Worm (Caenorhabditis elegans) whole organism, L1 larva: ENCODE data around the gene abcx-1.
A peak's percentile ranks its signal among the peaks of the same experiment; 100 is the strongest.

Experiments
- C04F5.9 ChIP-seq: sonication (generic microtip); optimal IDR thresholded peaks from 2 replicates; lab custom pipeline; 2016; ENCODE audit warnings: missing genetic modification characterization, missing compliant biosample characterization
- C16A3.4 ChIP-seq: fragments of 150-350 bp; optimal IDR thresholded peaks from 2 replicates; lab custom pipeline; 2014; ENCODE audit warnings: missing biosample characterization, missing genetic modification characterization
- C34B4.2 ChIP-seq: sonication (generic microtip); optimal IDR thresholded peaks from 2 replicates; lab custom pipeline; 2017; ENCODE audit warnings: mild to moderate bottlenecking, missing genetic modification characterization, missing compliant biosample characterization
- aha-1 ChIP-seq: fragments of 150-350 bp; optimal IDR thresholded peaks from 2 replicates; lab custom pipeline; 2014; ENCODE audit warnings: missing biosample characterization, missing genetic modification characterization
- blmp-1 ChIP-seq: fragments of 150-350 bp; optimal IDR thresholded peaks from 2 replicates; lab custom pipeline; 2014; ENCODE audit warnings: missing biosample characterization, missing genetic modification characterization
- ceh-8 ChIP-seq: fragments of 200-800 bp; sonication (Bioruptor generic); optimal IDR thresholded peaks from 2 replicates; lab custom pipeline; 2018; ENCODE audit warnings: mild to moderate bottlenecking, missing genetic modification characterization, moderate library complexity, missing compliant biosample characterization
- ceh-82 ChIP-seq, 3 experiments: fragments of 150-350 bp in 1 of 3; sonication (generic microtip) in 2 of 3; optimal IDR thresholded peaks; 2 replicates each; lab custom pipeline; 2014 to 2017; ENCODE audit warnings: missing biosample characterization in 3 of 3, missing genetic modification characterization in 3 of 3
- ceh-90 ChIP-seq: sonication (generic microtip); optimal IDR thresholded peaks from 2 replicates; lab custom pipeline; 2016; ENCODE audit warnings: missing genetic modification characterization, missing compliant biosample characterization
- dpl-1 ChIP-seq, 3 experiments: fragments of 150-350 bp in 2 of 3; sonication (generic microtip) in 1 of 3; optimal IDR thresholded peaks; 2 replicates each; lab custom pipeline; 2014 to 2017; ENCODE audit warnings: missing biosample characterization in 3 of 3, missing genetic modification characterization in 3 of 3, missing genetic modification reagents in 3 of 3
- dsc-1 ChIP-seq: sonication (generic microtip); optimal IDR thresholded peaks from 2 replicates; lab custom pipeline; 2016; ENCODE audit warnings: mild to moderate bottlenecking, missing genetic modification characterization, missing compliant biosample characterization
- efl-1 ChIP-seq, 4 experiments: fragments of 150-350 bp; optimal IDR thresholded peaks in 3 of 4; peaks in 1 of 4; 1 replicate in 1 of 4; 2 replicates in 3 of 4; lab custom pipeline; 2014; ENCODE audit warnings: missing biosample characterization in 2 of 4, missing genetic modification characterization in 2 of 4, missing genetic modification reagents in 2 of 4
- efl-3 ChIP-seq: fragments of 200-800 bp; sonication (Bioruptor generic); optimal IDR thresholded peaks from 2 replicates; lab custom pipeline; 2018; ENCODE audit warnings: mild to moderate bottlenecking, missing genetic modification characterization, missing compliant biosample characterization
- elt-3 ChIP-seq, 6 experiments: fragments of 150-350 bp in 1 of 6; sonication (generic microtip); optimal IDR thresholded peaks; 2 replicates each; lab custom pipeline; 2017 to 2018; ENCODE audit warnings: missing biosample characterization in 6 of 6, missing genetic modification characterization in 6 of 6, inconsistent platforms in 1 of 6
- fkh-10 ChIP-seq: sonication (generic microtip); optimal IDR thresholded peaks from 2 replicates; lab custom pipeline; 2017; ENCODE audit warnings: missing biosample characterization, missing genetic modification reagents, missing genetic modification characterization
- fkh-4 ChIP-seq: sonication (generic microtip); optimal IDR thresholded peaks from 2 replicates; lab custom pipeline; 2016; ENCODE audit warnings: missing compliant biosample characterization, missing genetic modification characterization, borderline replicate concordance
- fos-1 ChIP-seq: fragments of 150-350 bp; optimal IDR thresholded peaks from 2 replicates; lab custom pipeline; 2014; ENCODE audit warnings: missing biosample characterization, missing genetic modification characterization
- grh-1 ChIP-seq: fragments of 200-800 bp; sonication (Bioruptor generic); IDR thresholded peaks from 2 replicates; pipeline ENCODE4 v1.3.6; 2022; ENCODE audit warnings: missing genetic modification reagents, missing genetic modification characterization, missing compliant biosample characterization
- hlh-17 ChIP-seq: fragments of 200-800 bp; sonication (Bioruptor generic); optimal IDR thresholded peaks from 2 replicates; lab custom pipeline; 2018; ENCODE audit warnings: missing genetic modification characterization, mild to moderate bottlenecking, missing compliant biosample characterization, moderate library complexity, borderline replicate concordance
- hlh-4 ChIP-seq: sonication (generic microtip); optimal IDR thresholded peaks from 2 replicates; lab custom pipeline; 2016; ENCODE audit warnings: mild to moderate bottlenecking, missing genetic modification characterization, missing compliant biosample characterization
- hpl-2 ChIP-seq: fragments of 150-350 bp; optimal IDR thresholded peaks from 2 replicates; lab custom pipeline; 2014; ENCODE audit warnings: missing biosample characterization, missing genetic modification reagents, missing genetic modification characterization
- irx-1 ChIP-seq: sonication (generic microtip); optimal IDR thresholded peaks from 2 replicates; lab custom pipeline; 2016; ENCODE audit warnings: missing genetic modification characterization, missing compliant biosample characterization
- jun-1 ChIP-seq: fragments of 150-350 bp; optimal IDR thresholded peaks from 2 replicates; lab custom pipeline; 2014; ENCODE audit warnings: missing biosample characterization, missing genetic modification reagents, missing genetic modification characterization
- lin-14 ChIP-seq: fragments of 200-800 bp; sonication (Bioruptor generic); optimal IDR thresholded peaks from 2 replicates; lab custom pipeline; 2018; ENCODE audit warnings: mild to moderate bottlenecking, missing genetic modification characterization, moderate library complexity, missing compliant biosample characterization
- lin-15B ChIP-seq: fragments of 150-350 bp; sonication (generic microtip); optimal IDR thresholded peaks from 3 replicates; lab custom pipeline; 2014; ENCODE audit warnings: missing biosample characterization, missing genetic modification characterization
- lin-35 ChIP-seq, 2 experiments: fragments of 150-350 bp; optimal IDR thresholded peaks; 2 replicates each; lab custom pipeline; 2014; ENCODE audit warnings: missing biosample characterization in 2 of 2, missing genetic modification characterization in 2 of 2, missing genetic modification reagents in 2 of 2
- lir-3 ChIP-seq: sonication (generic microtip); optimal IDR thresholded peaks from 2 replicates; lab custom pipeline; 2016; ENCODE audit warnings: mild to moderate bottlenecking, missing genetic modification characterization, moderate library complexity, missing compliant biosample characterization; ENCODE audit not compliant: poor library complexity
- lsy-2 ChIP-seq, 2 experiments: fragments of 150-350 bp; optimal IDR thresholded peaks; 2 replicates each; lab custom pipeline; 2014; ENCODE audit warnings: missing biosample characterization in 2 of 2, missing genetic modification characterization in 2 of 2
- mab-9 ChIP-seq: fragments of 200-800 bp; sonication (Bioruptor generic); IDR thresholded peaks from 2 replicates; pipeline ENCODE4 v1.3.6; 2022; ENCODE audit warnings: missing genetic modification reagents, missing genetic modification characterization, missing compliant biosample characterization
- mdl-1 ChIP-seq, 2 experiments: fragments of 150-350 bp; optimal IDR thresholded peaks; 2 replicates each; lab custom pipeline; 2014 to 2017; ENCODE audit warnings: missing biosample characterization in 2 of 2, missing genetic modification characterization in 2 of 2, inconsistent platforms in 1 of 2
- nhr-11 ChIP-seq: fragments of 150-350 bp; optimal IDR thresholded peaks from 2 replicates; lab custom pipeline; 2014; ENCODE audit warnings: missing biosample characterization, missing genetic modification characterization
- nhr-237 ChIP-seq: fragments of 150-350 bp; optimal IDR thresholded peaks from 2 replicates; lab custom pipeline; 2014; ENCODE audit warnings: missing biosample characterization, missing genetic modification characterization
- nhr-28 ChIP-seq: fragments of 150-350 bp; optimal IDR thresholded peaks from 2 replicates; lab custom pipeline; 2014; ENCODE audit warnings: missing biosample characterization, missing genetic modification characterization
- nhr-71 ChIP-seq: sonication (generic microtip); optimal IDR thresholded peaks from 2 replicates; lab custom pipeline; 2016; ENCODE audit warnings: mild to moderate bottlenecking, missing genetic modification characterization, moderate library complexity, missing compliant biosample characterization
- nhr-76 ChIP-seq: sonication (generic microtip); optimal IDR thresholded peaks from 2 replicates; lab custom pipeline; 2017; ENCODE audit warnings: missing biosample characterization, missing genetic modification characterization
- nhr-85 ChIP-seq: sonication (generic microtip); peaks from one replicate; lab custom pipeline; 2016; ENCODE audit warnings: missing genetic modification characterization, inconsistent platforms, missing compliant biosample characterization
- pax-3 ChIP-seq: fragments of 200-800 bp; sonication (Bioruptor generic); optimal IDR thresholded peaks from 2 replicates; lab custom pipeline; 2018; ENCODE audit warnings: mild to moderate bottlenecking, missing genetic modification characterization, moderate library complexity, missing compliant biosample characterization
- rnt-1 ChIP-seq: sonication (generic microtip); optimal IDR thresholded peaks from 2 replicates; lab custom pipeline; 2016; ENCODE audit warnings: mild to moderate bottlenecking, missing genetic modification characterization, moderate library complexity, missing compliant biosample characterization
- snu-23 ChIP-seq: sonication (generic microtip); optimal IDR thresholded peaks from 2 replicates; lab custom pipeline; 2016; ENCODE audit warnings: missing genetic modification characterization, missing compliant biosample characterization
- sox-4 ChIP-seq: sonication (generic microtip); optimal IDR thresholded peaks from 2 replicates; lab custom pipeline; 2016; ENCODE audit warnings: missing genetic modification characterization, missing compliant biosample characterization
- tlp-1 ChIP-seq: fragments of 150-350 bp; optimal IDR thresholded peaks from 2 replicates; lab custom pipeline; 2014; ENCODE audit warnings: missing biosample characterization, missing genetic modification characterization
- unc-130 ChIP-seq: fragments of 150-350 bp; optimal IDR thresholded peaks from 2 replicates; lab custom pipeline; 2017; ENCODE audit warnings: missing biosample characterization, missing genetic modification characterization, inconsistent platforms
- unc-62 ChIP-seq: fragments of 150-350 bp; optimal IDR thresholded peaks from 2 replicates; lab custom pipeline; 2014; ENCODE audit warnings: missing biosample characterization, missing genetic modification reagents, missing genetic modification characterization
- unc-98 ChIP-seq: fragments of 200-800 bp; sonication (Bioruptor generic); IDR thresholded peaks from 2 replicates; pipeline ENCODE4 v1.3.6; 2022; ENCODE audit warnings: missing genetic modification characterization, missing compliant biosample characterization
- xbp-1 ChIP-seq: sonication (generic microtip); optimal IDR thresholded peaks from 2 replicates; lab custom pipeline; 2016; ENCODE audit warnings: missing genetic modification characterization, missing compliant biosample characterization
- ztf-4 ChIP-seq: fragments of 150-350 bp; optimal IDR thresholded peaks from 2 replicates; lab custom pipeline; 2014; ENCODE audit warnings: missing biosample characterization, missing genetic modification characterization

Gene abcx-1

ce11 chrII:6531940-6532339 lies at the start of gene abcx-1:
abcx-1 (plus strand) TSS chrII:6532163.
- peak; percentile 79 for TF ChIP-seq nhr-85 (tag; lab: Kevin White, UChicago)
- peak; percentile 45 for TF ChIP-seq lin-14 (GFP tag; lab: Kevin White, UChicago)
- no peak for TF ChIP-seq hpl-2 (GFP tag; lab: Kevin White, UChicago)
- no peak for TF ChIP-seq ceh-82 (tag; optimal IDR thresholded peaks at IDR 0.05; lab: Kevin White, UChicago)
- TF ChIP-seq jun-1 (tag; lab: Kevin White, UChicago): no peak
- TF ChIP-seq nhr-237 (tag; lab: Kevin White, UChicago): no peak
- no peak for TF ChIP-seq unc-98 (GFP tag; lab: Robert Waterston, UW)
- no peak for TF ChIP-seq elt-3 (tag; optimal IDR thresholded peaks at IDR 0.05; lab: Kevin White, UChicago)
- no peak for TF ChIP-seq efl-3
- no peak for TF ChIP-seq C34B4.2 (tag; lab: Kevin White, UChicago)
- TF ChIP-seq lsy-2 (tag; optimal IDR thresholded peaks at IDR 0.05; lab: Kevin White, UChicago): no peak

- peak; percentile 19 for TF ChIP-seq unc-130 (tag; lab: Kevin White, UChicago)
- TF ChIP-seq nhr-76 (tag; lab: Kevin White, UChicago): no peak
- TF ChIP-seq nhr-71: peak; percentile 21
- no peak for TF ChIP-seq efl-1 (optimal IDR thresholded peaks at IDR 0.05; lab: Kevin White, UChicago)
- peak in 1 of 2 experiments; percentile 81 for TF ChIP-seq efl-1 (GFP tag; optimal IDR thresholded peaks at IDR 0.05 in 1 of 2; lab: Kevin White, UChicago)
- TF ChIP-seq rnt-1: peak; percentile 67
- TF ChIP-seq lin-14 (GFP tag; lab: Kevin White, UChicago): peak; percentile 65
Measured at ce11 chrII:6482762-6483161, 49.2 kb upstream of the abcx-1 start.

- TF ChIP-seq xbp-1 (tag; lab: Kevin White, UChicago) (no peak), unc-62 (GFP tag; lab: Kevin White, UChicago) (no peak), sox-4 (tag; lab: Kevin White, UChicago) (no peak), hlh-4 (tag; lab: Kevin White, UChicago) (no peak), nhr-76 (tag; lab: Kevin White, UChicago) (no peak), fos-1 (tag; lab: Kevin White, UChicago) (no peak), tlp-1 (tag; lab: Kevin White, UChicago) (no peak), lir-3 (tag; lab: Kevin White, UChicago) (no peak), aha-1 (tag; lab: Kevin White, UChicago) (no peak), irx-1 (tag; lab: Kevin White, UChicago) (no peak), nhr-11 (no peak), lin-35 (GFP tag; optimal IDR thresholded peaks at IDR 0.05; lab: Kevin White, UChicago) (no peak), blmp-1 (tag; lab: Kevin White, UChicago) (no peak), C16A3.4 (tag; lab: Kevin White, UChicago) (no peak), ceh-8 (no peak), lin-15B (tag; lab: Kevin White, UChicago) (no peak), C34B4.2 (tag; lab: Kevin White, UChicago) (no peak), ztf-4 (no peak)
Measured at ce11 chrII:6484876-6485526, 47.0 kb upstream of the abcx-1 start, which contains the start of the genes lido-16 and plpp-1.2. lido-16 (minus strand) TSS chrII:6484976. plpp-1.2 (plus strand) TSS chrII:6485476.

- no peak for TF ChIP-seq grh-1 (GFP tag; lab: Robert Waterston, UW)
- TF ChIP-seq fkh-10 (GFP tag; lab: Kevin White, UChicago): no peak
- TF ChIP-seq sox-4 (tag; lab: Kevin White, UChicago): no peak
- TF ChIP-seq C34B4.2 (tag; lab: Kevin White, UChicago): no peak
- TF ChIP-seq dpl-1 (GFP tag; optimal IDR thresholded peaks at IDR 0.05; lab: Kevin White, UChicago): no peak
- no peak for TF ChIP-seq ceh-90 (tag; lab: Kevin White, UChicago)
- TF ChIP-seq rnt-1: peak; percentile 73
- no peak for TF ChIP-seq nhr-237 (tag; lab: Kevin White, UChicago)
- TF ChIP-seq aha-1 (tag; lab: Kevin White, UChicago): no peak
- no peak for TF ChIP-seq fkh-4 (tag; lab: Kevin White, UChicago)
- no peak for TF ChIP-seq hlh-4 (tag; lab: Kevin White, UChicago)
- TF ChIP-seq blmp-1 (tag; lab: Kevin White, UChicago): no peak
- TF ChIP-seq snu-23: peak; percentile 34
- no peak for TF ChIP-seq hlh-17 (GFP tag; lab: Kevin White, UChicago)
- no peak for TF ChIP-seq nhr-28 (tag; lab: Kevin White, UChicago)
- no peak for TF ChIP-seq pax-3 (tag; lab: Kevin White, UChicago)
- no peak for TF ChIP-seq dsc-1 (tag; lab: Kevin White, UChicago)
- TF ChIP-seq C04F5.9 (tag; lab: Kevin White, UChicago): no peak
- TF ChIP-seq mab-9 (GFP tag; lab: Robert Waterston, UW): no peak
- no peak for TF ChIP-seq mdl-1 (tag; optimal IDR thresholded peaks at IDR 0.05; lab: Kevin White, UChicago)
Measured at ce11 chrII:6486344-6486743, 45.6 kb upstream of the abcx-1 start.
